Fruit fly (Drosophila melanogaster): ENCODE data around the gene SdhD.

Gene SdhD

dm6 chr3R:23713901-23714300 lies 46.5 kb downstream of the SdhD start (continued):
- TF ChIP-seq CG17361 (GFP tag; IDR thresholded peaks at IDR 0.05) (0 out of 3 replicates have a peak, but pooled peaks have one; percentile 32), phol (tag; optimal IDR thresholded peaks at IDR 0.05) (peak; percentile 76), ab (GFP tag; optimal IDR thresholded peaks at IDR 0.05) (peak; percentile 13), CG6175 (GFP tag; IDR thresholded peaks at IDR 0.05) (no peak), mld (GFP tag; IDR thresholded peaks at IDR 0.05; ENCODE audit: partially characterized antibody) (no peak), CG13123 (GFP tag; optimal IDR thresholded peaks at IDR 0.05) (peak; percentile 34), Myb (GFP tag; optimal IDR thresholded peaks at IDR 0.05) (no peak), cwo (GFP tag; optimal IDR thresholded peaks at IDR 0.05) (no peak), CG3995 (GFP tag; optimal IDR thresholded peaks at IDR 0.05) (no peak), MESR4 (GFP tag; optimal IDR thresholded peaks at IDR 0.05) (no peak), chinmo (GFP tag; IDR thresholded peaks at IDR 0.05; ENCODE audit: partially characterized antibody) (no peak), seq (GFP tag; IDR thresholded peaks at IDR 0.05) (0 out of 2 replicates have a peak, but pooled peaks have one; percentile 48), Nf-YA (GFP tag; IDR thresholded peaks at IDR 0.05) (peak; percentile 36; the same call in 1 of the 2 replicates), CG10431 (GFP tag; optimal IDR thresholded peaks at IDR 0.05) (no peak), H15 (GFP tag; IDR thresholded peaks at IDR 0.05) (peak; percentile 26; the same call in 1 of the 3 replicates), lov (optimal IDR thresholded peaks at IDR 0.05) (no peak), lov (GFP tag; IDR thresholded peaks at IDR 0.05) (peak; percentile 69; the same call in 1 of the 3 replicates), kah (GFP tag; optimal IDR thresholded peaks at IDR 0.05) (peak; percentile 38), ranshi (GFP tag; IDR thresholded peaks at IDR 0.05) (peak; percentile 50), CG4617 (GFP tag; optimal IDR thresholded peaks at IDR 0.05; ENCODE audit: borderline replicate concordance) (no peak), CG8359 (GFP tag; optimal IDR thresholded peaks at IDR 0.05; ENCODE audit: borderline replicate concordance) (no peak), ato (GFP tag; IDR thresholded peaks at IDR 0.05; ENCODE audit: partially characterized antibody) (no peak), CG14860 (GFP tag; IDR thresholded peaks at IDR 0.05; ENCODE audit: partially characterized antibody) (no peak), CG1602 (GFP tag; optimal IDR thresholded peaks at IDR 0.05) (peak; percentile 64), Camta (GFP tag; optimal IDR thresholded peaks at IDR 0.05) (peak; percentile 60), CG7556 (GFP tag; optimal IDR thresholded peaks at IDR 0.05) (peak; percentile 45), wor (GFP tag; IDR thresholded peaks at IDR 0.05) (peak; percentile 46; the same call in 1 of the 2 replicates), unpg (GFP tag; optimal IDR thresholded peaks at IDR 0.05) (peak; percentile 82), BEAF-32 (GFP tag; optimal IDR thresholded peaks at IDR 0.05) (no peak), CG4404 (GFP tag; IDR thresholded peaks at IDR 0.05) (0 out of 2 replicates have a peak, but pooled peaks have one; percentile 6), Side (GFP tag; optimal IDR thresholded peaks at IDR 0.05) (peak; percentile 56), CG15269 (tag; optimal IDR thresholded peaks at IDR 0.05) (peak; percentile 76), sens (GFP tag) (peak; percentile 97), CG17359 (tag; optimal IDR thresholded peaks at IDR 0.05) (peak; percentile 70), CG13624 (GFP tag; optimal IDR thresholded peaks at IDR 0.05) (peak; percentile 10), maf-S (GFP tag; optimal IDR thresholded peaks at IDR 0.05) (peak; percentile 45), gem (tag; optimal IDR thresholded peaks at IDR 0.05) (peak; percentile 84), scrt (GFP tag; optimal IDR thresholded peaks at IDR 0.05) (peak; percentile 14), CG9932 (GFP tag; IDR thresholded peaks at IDR 0.05) (no peak), insv (GFP tag; optimal IDR thresholded peaks at IDR 0.05) (no peak), bigmax (GFP tag; optimal IDR thresholded peaks at IDR 0.05) (no peak), Mrtf (GFP tag; IDR thresholded peaks at IDR 0.05) (peak; percentile 56; the same call in 1 of the 3 replicates), twi (tag; optimal IDR thresholded peaks at IDR 0.05) (peak; percentile 31), gce (GFP tag; IDR thresholded peaks at IDR 0.05) (peak; percentile 62; the same call in 1 of the 3 replicates), CG9876 (GFP tag; optimal IDR thresholded peaks at IDR 0.05) (no peak), sob (GFP tag; IDR thresholded peaks at IDR 0.05) (no peak), HLHmδ (GFP tag; optimal IDR thresholded peaks at IDR 0.05) (no peak), CG9727 (GFP tag; optimal IDR thresholded peaks at IDR 0.05) (peak; percentile 64), repo (GFP tag; optimal IDR thresholded peaks at IDR 0.05) (no peak), CG6813 (GFP tag; optimal IDR thresholded peaks at IDR 0.05) (peak; percentile 16)

Data from whole organism, embryonic.